Worm (Caenorhabditis elegans): Measurements from ENCODE around the gene F36H5.4.

ce11 chrII:1742535-1742934 is 19.1 kb upstream of the F36H5.4 start, which contains the start of gene F36H5.12:
- no peak for TF ChIP-seq dao-5 (tag; optimal IDR thresholded peaks at IDR 0.05)
- TF ChIP-seq him-1 (tag; optimal IDR thresholded peaks at IDR 0.05) = no peak

All from whole organism, L4/young adult.